Worm (Caenorhabditis elegans) whole organism, L1 larva: ENCODE results near the gene dph-3.

Experiments used
- C04F5.9 ChIP-seq: sonication (generic microtip); optimal IDR thresholded peaks from 2 replicates; lab custom pipeline; 2016; ENCODE audit warnings: missing genetic modification characterization, missing compliant biosample characterization
- F16B12.6 ChIP-seq: fragments of 150-350 bp; optimal IDR thresholded peaks from 2 replicates; lab custom pipeline; 2014; ENCODE audit warnings: missing biosample characterization, missing genetic modification characterization
- alr-1 ChIP-seq: fragments of 200-800 bp; sonication (Bioruptor generic); optimal IDR thresholded peaks from 2 replicates; lab custom pipeline; 2018; ENCODE audit warnings: borderline replicate concordance, mild to moderate bottlenecking, missing genetic modification characterization, missing compliant biosample characterization
- aly-2 ChIP-seq: fragments of 150-350 bp; optimal IDR thresholded peaks from 2 replicates; lab custom pipeline; 2014; ENCODE audit warnings: missing biosample characterization, missing genetic modification characterization
- ces-1 ChIP-seq: fragments of 150-350 bp; optimal IDR thresholded peaks from 2 replicates; lab custom pipeline; 2014; ENCODE audit warnings: missing biosample characterization, missing genetic modification reagents, missing genetic modification characterization
- dsc-1 ChIP-seq: sonication (generic microtip); optimal IDR thresholded peaks from 2 replicates; lab custom pipeline; 2016; ENCODE audit warnings: mild to moderate bottlenecking, missing genetic modification characterization, missing compliant biosample characterization
- efl-3 ChIP-seq: fragments of 200-800 bp; sonication (Bioruptor generic); optimal IDR thresholded peaks from 2 replicates; lab custom pipeline; 2018; ENCODE audit warnings: mild to moderate bottlenecking, missing genetic modification characterization, missing compliant biosample characterization
- egl-13 ChIP-seq: sonication (generic microtip); optimal IDR thresholded peaks from 2 replicates; lab custom pipeline; 2016; ENCODE audit warnings: missing genotype, missing genetic modification reagents, missing genetic modification characterization, missing compliant biosample characterization
- egl-27 ChIP-seq, 2 experiments: fragments of 150-350 bp in 1 of 2; sonication (generic microtip); optimal IDR thresholded peaks; 3 replicates each; lab custom pipeline; 2017 to 2018; ENCODE audit warnings: missing biosample characterization in 2 of 2, missing genetic modification characterization in 2 of 2, missing genetic modification reagents in 2 of 2
- ets-5 ChIP-seq: fragments of 200-800 bp; sonication (Bioruptor generic); IDR thresholded peaks from 2 replicates; pipeline ENCODE4 v1.3.6; 2022; ENCODE audit warnings: missing genetic modification characterization, missing compliant biosample characterization
- fkh-8 ChIP-seq: sonication (generic microtip); optimal IDR thresholded peaks from 2 replicates; lab custom pipeline; 2016; ENCODE audit warnings: mild to moderate bottlenecking, missing genetic modification characterization, missing compliant biosample characterization
- hlh-17 ChIP-seq: fragments of 200-800 bp; sonication (Bioruptor generic); optimal IDR thresholded peaks from 2 replicates; lab custom pipeline; 2018; ENCODE audit warnings: missing genetic modification characterization, mild to moderate bottlenecking, missing compliant biosample characterization, moderate library complexity, borderline replicate concordance
- hpl-2 ChIP-seq: fragments of 150-350 bp; optimal IDR thresholded peaks from 2 replicates; lab custom pipeline; 2014; ENCODE audit warnings: missing biosample characterization, missing genetic modification reagents, missing genetic modification characterization
- isw-1 ChIP-seq: fragments of 200-800 bp; sonication (Bioruptor generic); IDR thresholded peaks from 2 replicates; pipeline ENCODE4 v1.3.6; 2022; ENCODE audit warnings: missing genetic modification characterization, missing compliant biosample characterization
- lin-14 ChIP-seq: fragments of 200-800 bp; sonication (Bioruptor generic); optimal IDR thresholded peaks from 2 replicates; lab custom pipeline; 2018; ENCODE audit warnings: mild to moderate bottlenecking, missing genetic modification characterization, moderate library complexity, missing compliant biosample characterization
- lin-15B ChIP-seq: fragments of 150-350 bp; sonication (generic microtip); optimal IDR thresholded peaks from 3 replicates; lab custom pipeline; 2014; ENCODE audit warnings: missing biosample characterization, missing genetic modification characterization
- lin-39 ChIP-seq: fragments of 150-350 bp; optimal IDR thresholded peaks from 2 replicates; lab custom pipeline; 2014; ENCODE audit warnings: missing biosample characterization, missing genetic modification reagents, missing genetic modification characterization
- lsy-2 ChIP-seq, 2 experiments: fragments of 150-350 bp; optimal IDR thresholded peaks; 2 replicates each; lab custom pipeline; 2014; ENCODE audit warnings: missing biosample characterization in 2 of 2, missing genetic modification characterization in 2 of 2
- mep-1 ChIP-seq: fragments of 150-350 bp; optimal IDR thresholded peaks from 2 replicates; lab custom pipeline; 2014; ENCODE audit warnings: missing biosample characterization, missing genetic modification characterization
- nhr-19 ChIP-seq: fragments of 200-800 bp; sonication (Bioruptor generic); conservative IDR thresholded peaks from 2 replicates; pipeline ENCODE4 v1.3.6; 2022; ENCODE audit warnings: missing genetic modification characterization, missing compliant biosample characterization
- nhr-20 ChIP-seq: sonication (generic microtip); optimal IDR thresholded peaks from 2 replicates; lab custom pipeline; 2016; ENCODE audit warnings: mild to moderate bottlenecking, missing genetic modification characterization, missing compliant biosample characterization
- nhr-47 ChIP-seq: sonication (generic microtip); optimal IDR thresholded peaks from 2 replicates; lab custom pipeline; 2016; ENCODE audit warnings: mild to moderate bottlenecking, missing genetic modification characterization, moderate library complexity, missing compliant biosample characterization
- pax-3 ChIP-seq: fragments of 200-800 bp; sonication (Bioruptor generic); optimal IDR thresholded peaks from 2 replicates; lab custom pipeline; 2018; ENCODE audit warnings: mild to moderate bottlenecking, missing genetic modification characterization, moderate library complexity, missing compliant biosample characterization
- pqm-1 ChIP-seq: sonication (generic microtip); optimal IDR thresholded peaks from 3 replicates; lab custom pipeline; 2017; ENCODE audit warnings: missing biosample characterization, missing genetic modification characterization
- rnt-1 ChIP-seq: sonication (generic microtip); optimal IDR thresholded peaks from 2 replicates; lab custom pipeline; 2016; ENCODE audit warnings: mild to moderate bottlenecking, missing genetic modification characterization, moderate library complexity, missing compliant biosample characterization
- skn-1 ChIP-seq: fragments of 150-350 bp; optimal IDR thresholded peaks from 2 replicates; lab custom pipeline; 2014; ENCODE audit warnings: missing biosample characterization, missing genetic modification characterization
- snpc-4 ChIP-seq: fragments of 150-350 bp; optimal IDR thresholded peaks from 2 replicates; lab custom pipeline; 2014; ENCODE audit warnings: missing biosample characterization, missing genetic modification characterization
- sup-37 ChIP-seq: fragments of 200-800 bp; sonication (Bioruptor generic); optimal IDR thresholded peaks from 2 replicates; lab custom pipeline; 2018; ENCODE audit warnings: mild to moderate bottlenecking, missing genetic modification characterization, missing compliant biosample characterization
- swsn-7 ChIP-seq: sonication (generic microtip); optimal IDR thresholded peaks from 2 replicates; lab custom pipeline; 2016; ENCODE audit warnings: missing genetic modification characterization, missing compliant biosample characterization
- tbx-2 ChIP-seq: sonication (generic microtip); optimal IDR thresholded peaks from 2 replicates; lab custom pipeline; 2016; ENCODE audit warnings: missing genetic modification characterization, missing compliant biosample characterization
- unc-62 ChIP-seq: fragments of 150-350 bp; optimal IDR thresholded peaks from 2 replicates; lab custom pipeline; 2014; ENCODE audit warnings: missing biosample characterization, missing genetic modification reagents, missing genetic modification characterization
- unc-86 ChIP-seq: sonication (generic microtip); optimal IDR thresholded peaks from 2 replicates; lab custom pipeline; 2016; ENCODE audit warnings: missing genetic modification characterization, missing compliant biosample characterization
- vab-15 ChIP-seq: sonication (generic microtip); optimal IDR thresholded peaks from 2 replicates; lab custom pipeline; 2017; ENCODE audit warnings: missing genotype, mild to moderate bottlenecking, missing genetic modification characterization, missing compliant biosample characterization
- xbp-1 ChIP-seq: sonication (generic microtip); optimal IDR thresholded peaks from 2 replicates; lab custom pipeline; 2016; ENCODE audit warnings: missing genetic modification characterization, missing compliant biosample characterization
- zag-1 ChIP-seq: fragments of 150-350 bp; optimal IDR thresholded peaks from 2 replicates; lab custom pipeline; 2014; ENCODE audit warnings: missing biosample characterization, missing genetic modification characterization
- ztf-11 ChIP-seq, 2 experiments: sonication (generic microtip); optimal IDR thresholded peaks; 2 replicates each; lab custom pipeline; 2016 to 2017; ENCODE audit warnings: missing genetic modification characterization in 2 of 2, missing biosample characterization in 1 of 2, missing compliant biosample characterization in 1 of 2
- ztf-4 ChIP-seq: fragments of 150-350 bp; optimal IDR thresholded peaks from 2 replicates; lab custom pipeline; 2014; ENCODE audit warnings: missing biosample characterization, missing genetic modification characterization

Gene dph-3

DNA sequence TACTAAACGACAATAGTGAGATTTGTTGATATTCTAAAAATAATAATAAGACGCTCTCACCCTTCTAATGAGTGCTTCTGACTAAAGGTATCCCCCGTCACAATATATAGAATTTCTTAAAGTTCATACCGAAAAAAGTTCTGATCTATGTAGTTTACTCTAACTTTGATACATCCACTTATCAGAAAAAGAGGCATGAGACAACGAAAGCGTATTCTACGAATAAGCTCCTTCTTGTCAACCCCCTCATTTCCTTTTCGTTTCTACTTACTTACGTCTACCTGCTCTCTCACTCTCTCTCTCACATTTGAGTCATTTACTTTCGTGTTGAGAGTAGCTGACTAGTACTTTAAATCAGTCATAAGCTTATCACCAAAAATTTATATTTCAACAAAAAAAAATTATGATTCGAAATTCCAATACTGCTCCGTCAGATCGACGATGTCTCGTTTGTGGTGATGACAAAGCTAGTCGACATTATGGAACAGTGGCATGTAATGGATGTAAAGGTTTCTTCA lies 18.6 kb downstream of the dph-3 start (continued):
- TF ChIP-seq nhr-47 (tag; lab: Kevin White, UChicago) = peak; percentile 57
- TF ChIP-seq zag-1 (tag; lab: Kevin White, UChicago) = no peak
- TF ChIP-seq pqm-1 = no peak
- no peak for TF ChIP-seq unc-62
- TF ChIP-seq vab-15 (tag; lab: Kevin White, UChicago) = no peak
- no peak for TF ChIP-seq unc-86
- peak; percentile 14 for TF ChIP-seq swsn-7 (tag; lab: Kevin White, UChicago)
- TF ChIP-seq pax-3 = peak; percentile 54
- no peak for TF ChIP-seq ztf-11 (tag; optimal IDR thresholded peaks at IDR 0.05; lab: Kevin White, UChicago)
- no peak for TF ChIP-seq lin-39 (tag; lab: Kevin White, UChicago)

ce11 chrIV:9727217-9727616 lies 20.3 kb downstream of the dph-3 start:
- no peak for TF ChIP-seq swsn-7 (tag; lab: Kevin White, UChicago)
- TF ChIP-seq egl-13 (tag; lab: Kevin White, UChicago) = no peak
- no peak for TF ChIP-seq sup-37 (GFP tag; lab: Kevin White, UChicago)
- TF ChIP-seq mep-1 (tag; lab: Kevin White, UChicago) = no peak
- TF ChIP-seq egl-27 (tag; optimal IDR thresholded peaks at IDR 0.05; lab: Kevin White, UChicago) = no peak
- no peak for TF ChIP-seq xbp-1 (tag; lab: Kevin White, UChicago)
- no peak for TF ChIP-seq hlh-17 (GFP tag; lab: Kevin White, UChicago)
- no peak for TF ChIP-seq nhr-19 (GFP tag; lab: Robert Waterston, UW)
- TF ChIP-seq tbx-2 (tag; lab: Kevin White, UChicago) = no peak
- TF ChIP-seq nhr-20 = no peak
- TF ChIP-seq aly-2 = no peak
- TF ChIP-seq ets-5 (GFP tag; lab: Robert Waterston, UW) = no peak
- no peak for TF ChIP-seq ztf-4 (tag; lab: Kevin White, UChicago)
- TF ChIP-seq dsc-1 (tag; lab: Kevin White, UChicago) = no peak
- no peak for TF ChIP-seq ces-1 (GFP tag; lab: Kevin White, UChicago)
- TF ChIP-seq skn-1 = no peak
- TF ChIP-seq, all 84 proteins: peak for 0

DNA sequence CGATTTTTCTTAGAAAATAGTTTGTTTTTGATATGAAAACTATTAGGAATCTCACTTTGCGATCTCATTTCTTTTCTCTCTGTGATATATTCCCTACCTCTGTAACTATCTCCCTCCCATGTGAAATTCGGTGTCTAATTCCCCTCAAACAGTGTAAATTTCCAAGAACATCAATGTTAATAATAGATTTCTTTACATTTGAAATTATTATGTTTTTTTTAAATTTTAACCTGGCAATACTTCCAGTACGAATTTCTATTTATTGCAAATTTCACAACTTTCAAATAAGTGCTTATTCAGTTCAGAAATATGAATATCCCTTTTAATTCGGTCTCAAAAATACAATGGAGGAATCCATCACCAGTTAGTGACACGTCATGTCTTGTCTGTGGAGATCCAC lies 21.4 kb downstream of the dph-3 start, which contains the start of gene nhr-100:
Gene nhr-100 (plus strand): TSS at position 301 of the 400 bp plus-strand sequence.
- no peak for TF ChIP-seq egl-13 (tag; lab: Kevin White, UChicago)
- TF ChIP-seq alr-1 (tag; lab: Kevin White, UChicago) = no peak
- TF ChIP-seq fkh-8 (tag; lab: Kevin White, UChicago) = no peak
- TF ChIP-seq unc-62 = no peak
- TF ChIP-seq hpl-2 (GFP tag; lab: Kevin White, UChicago) = no peak
- TF ChIP-seq lin-15B = no peak
- no peak for TF ChIP-seq F16B12.6 (tag; lab: Kevin White, UChicago)
- no peak for TF ChIP-seq zag-1 (tag; lab: Kevin White, UChicago)
- TF ChIP-seq C04F5.9 (tag; lab: Kevin White, UChicago) = no peak
- no peak for TF ChIP-seq isw-1 (GFP tag; lab: Robert Waterston, UW)
- TF ChIP-seq lin-14 (GFP tag; lab: Kevin White, UChicago) = no peak
- no peak for TF ChIP-seq rnt-1 (tag; lab: Kevin White, UChicago)
- TF ChIP-seq snpc-4 (tag; lab: Kevin White, UChicago) = no peak
- no peak for TF ChIP-seq nhr-20
- no peak for TF ChIP-seq xbp-1 (tag; lab: Kevin White, UChicago)
- no peak for TF ChIP-seq lsy-2 (tag; optimal IDR thresholded peaks at IDR 0.05; lab: Kevin White, UChicago)
- no peak for TF ChIP-seq nhr-47 (tag; lab: Kevin White, UChicago)
- no peak for TF ChIP-seq efl-3 (GFP tag; lab: Kevin White, UChicago)
- TF ChIP-seq hlh-17 (GFP tag; lab: Kevin White, UChicago) = no peak
- no peak for TF ChIP-seq pqm-1
